Fruit fly (Drosophila melanogaster) whole organism: Measurements from ENCODE around the gene CG9733.

Experiments
- CG8478 ChIP-seq: fragments of >200 bp; optimal IDR thresholded peaks from 2 replicates; lab custom pipeline; 2018; ENCODE audit warnings: inconsistent platforms
- Dll ChIP-seq: fragments of >200 bp; optimal IDR thresholded peaks from 2 replicates; lab custom pipeline; 2017
- psq ChIP-seq: fragments of >200 bp; optimal IDR thresholded peaks from 2 replicates; lab custom pipeline; 2017
- usp ChIP-seq: fragments of >200 bp; optimal IDR thresholded peaks from 2 replicates; lab custom pipeline; 2017; ENCODE audit warnings: missing biosample characterization, missing genetic modification characterization, mixed read lengths

dm6 chr3R:30246603-30247002, at the start of gene CG9733:
- TF ChIP-seq CG8478 (lab: Kevin White, UChicago) (no peak), psq (lab: Kevin White, UChicago) (no peak), Dll (no peak), usp (GFP tag; lab: Kevin White, UChicago) (no peak)
